Worm (Caenorhabditis elegans): ENCODE results near the gene F13A7.1.
"Not testable (repeated sequence)": the region's sequence is repeated elsewhere in the genome, so short reads cannot be mapped to it uniquely, and the experiment has no call there.

F13A7.1 gene

DNA sequence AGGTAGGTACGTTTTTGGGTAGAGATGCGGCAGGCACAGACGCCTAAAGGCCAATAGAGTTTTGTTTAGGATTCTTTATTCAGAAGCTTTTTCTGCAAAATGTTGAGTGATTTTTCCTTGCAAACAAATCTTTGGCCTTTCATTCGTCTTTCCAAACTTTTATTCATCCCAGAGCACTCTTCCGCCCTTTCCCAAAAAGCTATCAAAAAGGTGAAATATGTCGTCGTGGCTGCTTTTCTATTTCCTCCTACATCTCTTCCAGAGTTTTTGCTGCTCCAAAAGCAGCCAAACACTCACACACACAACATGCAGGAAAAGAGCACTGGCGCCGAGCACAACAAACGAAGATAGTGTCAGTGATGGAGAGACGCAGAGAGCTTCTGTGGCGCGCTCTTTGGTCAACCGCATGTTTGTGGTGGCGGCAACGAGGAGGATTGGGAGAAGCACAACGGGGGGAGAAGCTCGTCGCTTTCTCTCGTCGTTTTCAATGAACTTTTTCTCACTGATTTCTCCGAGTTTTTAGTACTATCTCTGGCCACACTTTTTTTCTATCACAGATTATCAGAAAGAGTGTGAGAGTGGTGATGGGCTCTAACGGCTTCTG is 26.9 kb downstream of the F13A7.1 start (continued):
- peak; percentile 87 for TF ChIP-seq rnt-1 (tag; optimal IDR thresholded peaks at IDR 0.05)
- no peak for TF ChIP-seq ceh-63 (GFP tag; optimal IDR thresholded peaks at IDR 0.05)
- TF ChIP-seq blmp-1 (tag; optimal IDR thresholded peaks at IDR 0.05): no peak
- TF ChIP-seq snpc-4 (tag; optimal IDR thresholded peaks at IDR 0.05): peak; percentile 28
- no peak for TF ChIP-seq C34B4.2 (tag; optimal IDR thresholded peaks at IDR 0.05)
- TF ChIP-seq ets-5 (GFP tag; IDR thresholded peaks at IDR 0.05): no peak
- peak; percentile 89 for TF ChIP-seq lin-14 (GFP tag; optimal IDR thresholded peaks at IDR 0.05)
- no peak for TF ChIP-seq fos-1 (tag; optimal IDR thresholded peaks at IDR 0.05)
- TF ChIP-seq ces-1 (GFP tag; optimal IDR thresholded peaks at IDR 0.05): no peak
- peak; percentile 39 for TF ChIP-seq elt-2 (tag; optimal IDR thresholded peaks at IDR 0.05)
- TF ChIP-seq hlh-4 (tag; optimal IDR thresholded peaks at IDR 0.05): no peak
- peak; percentile 60 for TF ChIP-seq swsn-7 (tag; optimal IDR thresholded peaks at IDR 0.05)
- no peak for TF ChIP-seq C16A3.4 (tag; optimal IDR thresholded peaks at IDR 0.05)
- TF ChIP-seq mab-9 (GFP tag; IDR thresholded peaks at IDR 0.05): no peak
- peak; percentile 40 for TF ChIP-seq tbx-2 (tag; optimal IDR thresholded peaks at IDR 0.05)
- TF ChIP-seq fkh-8 (tag; optimal IDR thresholded peaks at IDR 0.05): peak; percentile 87

DNA sequence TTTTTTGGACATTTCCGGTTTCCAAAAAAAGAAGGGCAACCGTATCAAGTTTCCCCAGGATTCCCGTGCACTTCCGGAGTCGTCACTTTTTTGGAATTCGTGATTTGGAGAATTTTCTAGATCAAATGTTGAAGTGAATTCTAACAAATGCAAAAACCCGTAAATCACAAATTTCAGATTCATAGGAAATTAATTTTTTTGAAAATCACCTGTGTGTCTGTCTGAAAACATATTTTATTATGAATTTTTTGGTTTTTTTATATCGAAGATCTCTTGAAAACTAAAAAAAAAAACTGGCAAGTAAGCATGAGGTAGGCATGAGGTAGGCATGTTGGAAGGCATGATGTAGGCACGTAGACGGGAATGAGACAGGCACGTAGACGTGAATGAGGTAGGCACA is 27.7 kb downstream of the F13A7.1 start:
- TF ChIP-seq ceh-8 (GFP tag; optimal IDR thresholded peaks at IDR 0.05) (no peak), unc-30 (tag; optimal IDR thresholded peaks at IDR 0.05) (no peak), hlh-4 (tag; optimal IDR thresholded peaks at IDR 0.05) (peak; percentile 69), egl-13 (tag; optimal IDR thresholded peaks at IDR 0.05) (no peak), fos-1 (tag; optimal IDR thresholded peaks at IDR 0.05) (no peak), tbx-2 (tag; optimal IDR thresholded peaks at IDR 0.05) (no peak), xbp-1 (tag; optimal IDR thresholded peaks at IDR 0.05) (no peak), mab-9 (GFP tag; IDR thresholded peaks at IDR 0.05) (no peak), nhr-47 (tag; optimal IDR thresholded peaks at IDR 0.05) (no peak)

DNA sequence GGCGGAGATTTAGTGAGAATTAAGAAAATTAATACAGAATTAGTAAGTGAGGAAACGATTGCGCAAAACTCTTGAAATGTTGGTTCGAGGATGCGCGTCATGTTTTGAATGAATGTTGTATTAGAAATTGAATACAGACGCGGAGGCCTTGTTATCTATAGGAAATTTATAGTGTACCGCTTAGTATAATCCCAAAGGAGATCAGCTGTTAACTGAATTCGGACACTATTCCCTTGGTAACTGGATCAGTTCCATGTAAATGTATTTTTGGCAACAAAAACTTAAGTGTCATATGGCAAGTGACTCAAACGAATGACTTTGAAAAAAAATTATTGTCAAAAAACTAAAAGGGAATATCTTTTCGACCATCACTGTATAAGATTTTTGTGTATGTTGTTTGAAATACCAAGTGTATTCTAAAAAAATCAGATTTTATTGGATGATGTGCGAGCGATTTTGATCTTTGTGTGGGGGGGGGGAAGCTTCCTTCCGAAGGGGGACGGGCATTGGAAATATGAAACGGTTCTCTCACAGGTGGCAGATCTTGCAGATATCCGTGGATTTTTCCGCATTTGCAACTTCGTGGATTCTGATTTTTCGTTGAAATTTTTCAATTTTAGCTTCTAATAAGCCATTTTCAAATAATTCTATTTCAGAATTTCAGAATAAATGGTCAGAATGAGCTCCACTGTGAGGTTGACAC is 31.2 kb downstream of the F13A7.1 start, which contains the start of the genes W08G11.5 and W08G11.1:
Gene W08G11.5 (minus strand): TSS at position 101 of the 703 bp plus-strand sequence.
Gene W08G11.1 (plus strand): TSS at position 653 of the 703 bp plus-strand sequence.
- TF ChIP-seq unc-98 (GFP tag; IDR thresholded peaks at IDR 0.05) (no peak), skn-1 (tag; optimal IDR thresholded peaks at IDR 0.05) (no peak), dsc-1 (tag; optimal IDR thresholded peaks at IDR 0.05) (no peak), ceh-63 (GFP tag; optimal IDR thresholded peaks at IDR 0.05) (no peak), C04F5.9 (tag; optimal IDR thresholded peaks at IDR 0.05) (no peak), alr-1 (tag; optimal IDR thresholded peaks at IDR 0.05; ENCODE audit: borderline replicate concordance) (no peak), fos-1 (tag; optimal IDR thresholded peaks at IDR 0.05) (no peak), lin-39 (tag; optimal IDR thresholded peaks at IDR 0.05) (no peak), rnt-1 (tag; optimal IDR thresholded peaks at IDR 0.05) (no peak)

DNA sequence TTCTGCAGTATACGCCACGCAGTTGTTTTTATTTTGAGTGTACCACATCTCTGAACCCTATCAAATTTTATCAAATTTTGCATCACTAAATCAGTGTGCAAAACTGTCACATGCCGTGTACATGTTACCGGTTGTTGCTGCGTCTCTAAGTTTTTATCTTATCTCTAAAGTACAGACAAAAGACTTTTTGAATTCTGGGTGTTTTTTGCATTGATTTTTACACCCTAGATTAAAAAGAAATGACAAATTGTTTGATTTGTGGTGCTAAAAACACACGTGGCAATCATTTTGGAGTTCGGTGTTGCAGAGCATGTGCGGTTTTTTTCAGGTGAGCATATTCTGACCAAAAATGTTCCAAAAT is 35.5 kb downstream of the F13A7.1 start, which contains the start of gene nhr-193:
Gene nhr-193 (plus strand): TSS at position 51 of the 361 bp plus-strand sequence.
- TF ChIP-seq nhr-77 (tag; optimal IDR thresholded peaks at IDR 0.05): no peak
- TF ChIP-seq nhr-47 (tag; optimal IDR thresholded peaks at IDR 0.05): no peak
- TF ChIP-seq nhr-20 (tag; optimal IDR thresholded peaks at IDR 0.05): peak; percentile 40
- TF ChIP-seq elt-2 (tag; optimal IDR thresholded peaks at IDR 0.05): peak; percentile 48
- TF ChIP-seq lin-35 (GFP tag; optimal IDR thresholded peaks at IDR 0.05): peak in 1 of 2 experiments; percentile 37

DNA sequence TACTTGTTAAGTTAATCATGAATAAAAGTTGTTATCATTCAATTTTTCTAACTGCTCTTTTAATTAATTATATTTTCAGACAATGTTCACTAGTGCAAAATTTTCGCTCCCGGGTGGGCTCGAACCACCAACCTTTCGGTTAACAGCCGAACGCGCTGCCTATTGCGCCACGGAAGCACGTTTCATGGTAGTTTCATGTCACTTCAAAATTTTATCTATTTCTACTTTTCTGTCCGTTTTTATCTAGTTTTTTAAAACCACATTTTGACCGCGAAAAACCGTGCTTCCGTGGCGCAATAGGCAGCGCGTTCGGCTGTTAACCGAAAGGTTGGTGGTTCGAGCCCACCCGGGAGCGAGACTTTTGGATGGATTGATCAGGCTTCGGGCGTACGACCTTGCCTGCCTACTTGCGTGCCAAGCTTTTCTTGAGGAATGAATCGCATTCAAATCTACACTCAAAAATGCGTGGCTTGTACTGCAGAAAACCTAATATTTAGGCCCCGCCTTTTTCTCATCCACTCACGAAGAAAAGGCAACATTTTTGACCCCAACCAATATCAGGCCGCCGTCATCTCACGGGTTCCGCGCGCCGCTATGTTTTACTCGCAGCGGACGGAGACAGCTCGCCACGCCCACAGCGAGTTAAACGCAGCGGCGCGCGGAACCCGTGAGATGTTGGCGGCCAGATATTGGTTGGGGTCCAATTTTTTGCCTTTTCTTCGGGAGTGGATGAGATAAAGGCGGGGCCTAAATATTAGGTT is 36.1 kb downstream of the F13A7.1 start:
- TF ChIP-seq snpc-4 (tag; optimal IDR thresholded peaks at IDR 0.05): peak; percentile 47
- not testable (repeated sequence) for TF ChIP-seq efl-1 (optimal IDR thresholded peaks at IDR 0.05)
- TF ChIP-seq efl-1 (GFP tag; optimal IDR thresholded peaks at IDR 0.05 in 1 of 2): peak in 1 of 2 experiments; percentile 7

Measured in whole organism, L1 larva.